Worm (Caenorhabditis elegans) whole organism, early embryonic: ENCODE results near the gene B0280.17.

Source experiments
- ama-1 ChIP-seq: fragments of 150-350 bp; optimal IDR thresholded peaks from 2 replicates; lab custom pipeline; 2014
- flt-1 ChIP-seq: fragments of 200-800 bp; sonication (Bioruptor generic); IDR thresholded peaks from 2 replicates; pipeline ENCODE4 v1.3.6; 2022; ENCODE audit warnings: missing genetic modification characterization, missing compliant biosample characterization
- hnd-1 ChIP-seq: sonication (generic microtip); optimal IDR thresholded peaks from 2 replicates; lab custom pipeline; 2016; ENCODE audit warnings: missing genetic modification characterization, missing compliant biosample characterization

ce11 chrIII:7178497-7178896 is 42.6 kb upstream of the B0280.17 start:
- TF ChIP-seq ama-1 (lab: Kevin White, UChicago) (no peak), flt-1 (GFP tag; lab: Robert Waterston, UW) (no peak), hnd-1 (tag; lab: Kevin White, UChicago) (no peak)
